Fruit fly (Drosophila melanogaster) whole organism, embryonic: ENCODE data around the gene CG3529.

Source experiments
- Abd-B ChIP-seq: fragments of 200-800 bp; sonication (Bioruptor generic); optimal IDR thresholded peaks from 2 replicates; lab custom pipeline; 2018; ENCODE audit warnings: missing biosample characterization, mild to moderate bottlenecking, missing genetic modification characterization, moderate library complexity
- C15 ChIP-seq: fragments of 200-800 bp; sonication (Bioruptor generic); IDR thresholded peaks from 3 replicates; pipeline ENCODE4 v1.3.6; 2022; ENCODE audit warnings: missing biosample characterization, missing genetic modification characterization
- CG10366 ChIP-seq: fragments of 200-800 bp; sonication (Bioruptor generic); IDR thresholded peaks from 2 replicates; pipeline ENCODE4 v1.3.6; 2022; ENCODE audit warnings: missing biosample characterization, missing genetic modification characterization
- CG12769 ChIP-seq: fragments of 200-800 bp; sonication (Bioruptor generic); optimal IDR thresholded peaks from 2 replicates; lab custom pipeline; 2019; ENCODE audit warnings: missing biosample characterization, mild to moderate bottlenecking, missing genetic modification characterization, moderate library complexity
- CG14441 ChIP-seq: fragments of 200-800 bp; sonication (Bioruptor generic); IDR thresholded peaks from 2 replicates; pipeline ENCODE4 v1.3.6; 2022; ENCODE audit warnings: missing biosample characterization, missing genetic modification characterization
- CG1832 ChIP-seq: fragments of 200-800 bp; sonication (Bioruptor generic); optimal IDR thresholded peaks from 2 replicates; lab custom pipeline; 2017; ENCODE audit warnings: missing biosample characterization, mild to moderate bottlenecking, missing genetic modification characterization, inconsistent platforms
- CG18599 ChIP-seq: fragments of 200-800 bp; sonication (Bioruptor generic); optimal IDR thresholded peaks from 3 replicates; lab custom pipeline; 2017; ENCODE audit warnings: missing biosample characterization, missing genetic modification characterization, mild to moderate bottlenecking, moderate library complexity, missing genetic modification reagents
- CG2712 ChIP-seq: fragments of 200-800 bp; optimal IDR thresholded peaks from 3 replicates; lab custom pipeline; 2019; ENCODE audit warnings: missing biosample characterization, mild to moderate bottlenecking, missing genetic modification characterization, moderate library complexity
- CG31224 ChIP-seq: fragments of 200-800 bp; sonication (Bioruptor generic); IDR thresholded peaks from 2 replicates; pipeline ENCODE4 v1.3.6; 2022; ENCODE audit warnings: missing biosample characterization, missing genetic modification characterization
- CG31388 ChIP-seq: fragments of 200-800 bp; sonication (Bioruptor generic); optimal IDR thresholded peaks from 2 replicates; lab custom pipeline; 2016; ENCODE audit warnings: missing biosample characterization, missing genetic modification characterization
- CG34224 ChIP-seq: fragments of 200-800 bp; sonication (Bioruptor generic); IDR thresholded peaks from 3 replicates; pipeline ENCODE4 v1.3.6; 2022; ENCODE audit warnings: missing biosample characterization, missing genetic modification characterization; ENCODE audit not compliant: partially characterized antibody
- CG43689 ChIP-seq: fragments of 200-800 bp; sonication (Bioruptor generic); IDR thresholded peaks from 2 replicates; pipeline ENCODE4 v1.3.6; 2022; ENCODE audit warnings: missing biosample characterization, missing genetic modification characterization
- CG4854 ChIP-seq: fragments of 200-800 bp; sonication (Bioruptor generic); optimal IDR thresholded peaks from 2 replicates; lab custom pipeline; 2016; ENCODE audit warnings: missing biosample characterization, missing genetic modification characterization, inconsistent platforms
- CG5180 ChIP-seq: fragments of 200-800 bp; sonication (Bioruptor generic); optimal IDR thresholded peaks from 3 replicates; lab custom pipeline; 2017; ENCODE audit warnings: missing biosample characterization, missing genetic modification characterization, mild to moderate bottlenecking, moderate library complexity, missing genetic modification reagents
- CG6813 ChIP-seq: fragments of 200-800 bp; sonication (Bioruptor generic); optimal IDR thresholded peaks from 2 replicates; lab custom pipeline; 2017; ENCODE audit warnings: missing biosample characterization, missing genetic modification characterization, mild to moderate bottlenecking, moderate library complexity, missing genetic modification reagents
- CG7357 ChIP-seq: fragments of 200-800 bp; sonication (Bioruptor generic); IDR thresholded peaks from 3 replicates; pipeline ENCODE4 v1.3.6; 2022; ENCODE audit warnings: missing biosample characterization, missing genetic modification characterization
- CG7372 ChIP-seq: fragments of 200-800 bp; sonication (Bioruptor generic); IDR thresholded peaks from 2 replicates; pipeline ENCODE4 v1.3.6; 2022; ENCODE audit warnings: missing biosample characterization, missing genetic modification characterization
- CG7745 ChIP-seq: fragments of 200-800 bp; sonication (Bioruptor generic); optimal IDR thresholded peaks from 2 replicates; lab custom pipeline; 2018; ENCODE audit warnings: missing biosample characterization, mild to moderate bottlenecking, missing genetic modification characterization, moderate library complexity
- Dip3 ChIP-seq: fragments of 200-800 bp; sonication (Bioruptor generic); optimal IDR thresholded peaks from 3 replicates; lab custom pipeline; 2016; ENCODE audit warnings: missing biosample characterization, missing genetic modification characterization
- Dll ChIP-seq: fragments of 200-800 bp; sonication (Bioruptor generic); IDR thresholded peaks from 4 replicates; pipeline ENCODE4 v1.3.6; 2022; ENCODE audit warnings: missing biosample characterization, missing genetic modification characterization; ENCODE audit not compliant: partially characterized antibody
- E2f2 ChIP-seq: fragments of 200-800 bp; sonication (Bioruptor generic); IDR thresholded peaks from 2 replicates; pipeline ENCODE4 v1.3.6; 2022; ENCODE audit warnings: missing biosample characterization, missing genetic modification characterization
- HHEX ChIP-seq: fragments of 200-800 bp; sonication (Bioruptor generic); optimal IDR thresholded peaks from 3 replicates; lab custom pipeline; 2017; ENCODE audit warnings: missing biosample characterization, mild to moderate bottlenecking, missing genetic modification characterization, missing genetic modification reagents
- Lim3 ChIP-seq: fragments of 200-800 bp; sonication (Bioruptor generic); IDR thresholded peaks from 2 replicates; pipeline ENCODE4 v1.3.6; 2022; ENCODE audit warnings: missing biosample characterization, missing genetic modification characterization
- Med ChIP-seq: fragments of 200-800 bp; sonication (Bioruptor generic); peaks from one replicate; lab custom pipeline; 2016; ENCODE audit warnings: missing biosample characterization, missing genetic modification characterization, mild to moderate bottlenecking, inconsistent platforms, moderate library complexity
- Meics ChIP-seq: fragments of 200-800 bp; sonication (Bioruptor generic); optimal IDR thresholded peaks from 2 replicates; lab custom pipeline; 2017; ENCODE audit warnings: missing biosample characterization, mild to moderate bottlenecking, missing genetic modification characterization
- Mes4 ChIP-seq: fragments of 200-800 bp; sonication (Bioruptor generic); optimal IDR thresholded peaks from 2 replicates; lab custom pipeline; 2016; ENCODE audit warnings: missing biosample characterization, missing genetic modification characterization
- Oli ChIP-seq: fragments of 200-800 bp; sonication (Bioruptor generic); optimal IDR thresholded peaks from 2 replicates; lab custom pipeline; 2018; ENCODE audit warnings: missing biosample characterization, mild to moderate bottlenecking, missing genetic modification characterization, moderate library complexity
- YL-1 ChIP-seq: fragments of 200-800 bp; sonication (Bioruptor generic); optimal IDR thresholded peaks from 3 replicates; lab custom pipeline; 2017; ENCODE audit warnings: missing biosample characterization, mild to moderate bottlenecking, missing genetic modification characterization
- abd-A ChIP-seq: fragments of 200-800 bp; sonication (Bioruptor generic); optimal IDR thresholded peaks from 3 replicates; lab custom pipeline; 2019; ENCODE audit warnings: missing biosample characterization, mild to moderate bottlenecking, missing genetic modification characterization, moderate library complexity
- amos ChIP-seq: fragments of 200-800 bp; sonication (Bioruptor generic); IDR thresholded peaks from 2 replicates; pipeline ENCODE4 v1.3.6; 2022; ENCODE audit warnings: missing biosample characterization, missing genetic modification characterization; ENCODE audit not compliant: partially characterized antibody
- bcd ChIP-seq: fragments of 200-800 bp; sonication (Bioruptor generic); optimal IDR thresholded peaks from 2 replicates; lab custom pipeline; 2017; ENCODE audit warnings: missing biosample characterization, mild to moderate bottlenecking, missing genetic modification characterization
- da ChIP-seq: fragments of 200-800 bp; sonication (Bioruptor generic); optimal IDR thresholded peaks from 2 replicates; lab custom pipeline; 2016; ENCODE audit warnings: missing biosample characterization, missing genetic modification characterization
- dpn ChIP-seq, 2 experiments: fragments of 200-800 bp; sonication (Bioruptor generic); optimal IDR thresholded peaks; 3 replicates each; lab custom pipeline; 2016; ENCODE audit warnings: missing biosample characterization in 2 of 2, missing genetic modification characterization in 2 of 2
- exex ChIP-seq: fragments of 200-800 bp; sonication (Bioruptor generic); optimal IDR thresholded peaks from 4 replicates; lab custom pipeline; 2018; ENCODE audit warnings: missing biosample characterization, mild to moderate bottlenecking, missing genetic modification characterization, moderate library complexity
- fru ChIP-seq: fragments of >200 bp; optimal IDR thresholded peaks from 2 replicates; lab custom pipeline; 2017
- ftz-f1 ChIP-seq: fragments of 200-800 bp; sonication (Bioruptor generic); optimal IDR thresholded peaks from 2 replicates; lab custom pipeline; 2016; ENCODE audit warnings: missing biosample characterization, missing genetic modification characterization
- gsb-n ChIP-seq: fragments of 200-800 bp; sonication (Bioruptor generic); optimal IDR thresholded peaks from 3 replicates; lab custom pipeline; 2018; ENCODE audit warnings: missing biosample characterization, mild to moderate bottlenecking, missing genetic modification characterization
- lbe ChIP-seq: fragments of 200-800 bp; sonication (Bioruptor generic); optimal IDR thresholded peaks from 2 replicates; lab custom pipeline; 2016; ENCODE audit warnings: missing biosample characterization, mild to moderate bottlenecking, missing genetic modification characterization
- psq ChIP-seq: fragments of 200-800 bp; sonication (Bioruptor generic); optimal IDR thresholded peaks from 2 replicates; lab custom pipeline; 2017; ENCODE audit warnings: missing biosample characterization, missing genetic modification characterization
- sd ChIP-seq: fragments of 200-800 bp; sonication (Bioruptor generic); optimal IDR thresholded peaks from 3 replicates; lab custom pipeline; 2018; ENCODE audit warnings: missing biosample characterization, mild to moderate bottlenecking, missing genetic modification characterization, moderate library complexity
- shn ChIP-seq: fragments of 200-800 bp; sonication (Bioruptor generic); optimal IDR thresholded peaks from 3 replicates; lab custom pipeline; 2016; ENCODE audit warnings: missing biosample characterization, missing genetic modification characterization
- sim ChIP-seq: fragments of 200-800 bp; sonication (Bioruptor generic); IDR thresholded peaks from 2 replicates; pipeline ENCODE4 v1.3.6; 2022; ENCODE audit warnings: missing biosample characterization, missing genetic modification characterization
- sob ChIP-seq: fragments of 200-800 bp; sonication (Bioruptor generic); IDR thresholded peaks from 2 replicates; pipeline ENCODE4 v1.3.6; 2022; ENCODE audit warnings: missing biosample characterization, missing genetic modification characterization
- stc ChIP-seq: fragments of 200-800 bp; sonication (Bioruptor generic); IDR thresholded peaks from 2 replicates; pipeline ENCODE4 v1.3.6; 2022; ENCODE audit warnings: missing biosample characterization, missing genetic modification characterization
- stwl ChIP-seq: fragments of 200-800 bp; sonication (Bioruptor generic); optimal IDR thresholded peaks from 3 replicates; lab custom pipeline; 2018; ENCODE audit warnings: missing biosample characterization, mild to moderate bottlenecking, missing genetic modification characterization, moderate library complexity
- twi ChIP-seq: fragments of 200-800 bp; optimal IDR thresholded peaks from 2 replicates; lab custom pipeline; 2019; ENCODE audit warnings: missing biosample characterization, mild to moderate bottlenecking, missing genetic modification characterization, moderate library complexity
- wek ChIP-seq: fragments of 200-800 bp; sonication (Bioruptor generic); optimal IDR thresholded peaks from 3 replicates; lab custom pipeline; 2018; ENCODE audit warnings: missing biosample characterization, mild to moderate bottlenecking, missing genetic modification characterization, moderate library complexity
- wor ChIP-seq: fragments of 200-800 bp; sonication (Bioruptor generic); IDR thresholded peaks from 2 replicates; pipeline ENCODE4 v1.3.6; 2022; ENCODE audit warnings: missing biosample characterization, missing genetic modification characterization
- yki ChIP-seq: fragments of >200 bp; optimal IDR thresholded peaks from 3 replicates; lab custom pipeline; 2018

The CG3529 gene

DNA sequence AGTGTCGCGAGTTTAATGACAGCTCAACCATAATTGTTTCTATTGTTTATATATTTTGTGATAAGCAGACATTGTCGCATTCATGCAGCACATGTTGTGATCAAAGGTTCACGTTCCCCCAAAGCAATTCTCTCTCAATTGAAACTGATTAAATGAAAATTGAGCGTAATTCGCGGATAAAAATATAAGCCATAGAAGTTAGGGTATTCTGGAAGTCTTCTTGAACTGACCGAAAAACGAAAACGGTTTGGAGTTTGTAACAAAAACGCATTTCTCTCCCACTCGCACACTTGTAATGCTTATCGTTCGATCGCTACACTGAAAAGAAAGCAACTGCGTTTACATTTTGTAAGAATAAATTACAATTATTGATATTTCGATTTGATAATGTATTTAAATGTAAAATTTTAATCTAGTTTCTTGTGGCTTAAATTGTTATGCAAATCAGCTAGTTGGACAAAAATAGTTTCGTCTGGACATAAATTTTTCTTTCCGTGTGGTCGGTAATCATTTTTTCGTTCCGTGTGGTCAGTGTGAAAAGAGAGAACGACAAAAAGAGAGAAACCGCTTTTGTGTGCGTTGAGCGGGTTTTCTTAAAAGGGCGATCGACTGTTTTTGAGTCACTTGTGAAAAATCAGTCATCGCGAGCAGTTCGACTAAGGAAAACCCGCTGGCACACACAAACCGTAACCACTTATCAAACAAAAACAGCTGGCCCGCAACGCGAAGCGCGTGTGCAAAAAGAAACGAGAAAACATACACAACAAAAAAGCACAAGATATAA lies 23.8 kb upstream of the CG3529 start, which contains the start of gene aay (continued):
- peak; percentile 99 for TF ChIP-seq Oli (tag; lab: Kevin White, UChicago)
- no peak for TF ChIP-seq yki (lab: Kevin White, UChicago)
- TF ChIP-seq fru (lab: Kevin White, UChicago): no peak
- peak; percentile 88 for TF ChIP-seq stwl (tag; lab: Kevin White, UChicago)
- TF ChIP-seq exex (tag; lab: Kevin White, UChicago): peak; percentile 94
- TF ChIP-seq CG5180 (GFP tag; lab: Kevin White, UChicago): peak; percentile 93
- peak; percentile 99 for TF ChIP-seq Abd-B
- TF ChIP-seq Dll: 0 out of 4 replicates have a peak, but pooled peaks have one; percentile 18
- peak; percentile 96 for TF ChIP-seq twi (tag; lab: Kevin White, UChicago)
- TF ChIP-seq CG2712 (tag; lab: Kevin White, UChicago): peak; percentile 100
- peak; percentile 93 for TF ChIP-seq Lim3
- no peak for TF ChIP-seq amos
- peak; percentile 90 for TF ChIP-seq CG43689 (GFP tag; lab: Robert Waterston, UW)
- peak; percentile 96 for TF ChIP-seq psq (GFP tag; lab: Kevin White, UChicago)
- peak; percentile 94 for TF ChIP-seq abd-A
- peak; percentile 97 for TF ChIP-seq wor
- peak; percentile 97 for TF ChIP-seq YL-1 (GFP tag; lab: Kevin White, UChicago)
- TF ChIP-seq CG4854: peak; percentile 99
- peak; percentile 98 for TF ChIP-seq HHEX (GFP tag; lab: Kevin White, UChicago)
- peak; percentile 98 for TF ChIP-seq CG10366
- TF ChIP-seq C15 (GFP tag; lab: Robert Waterston, UW): peak; percentile 95
- TF ChIP-seq bcd (GFP tag; lab: Kevin White, UChicago): peak; percentile 99
- peak; percentile 98 for TF ChIP-seq Dip3 (GFP tag; lab: Kevin White, UChicago)
- peak; percentile 99 for TF ChIP-seq sob (GFP tag; lab: Robert Waterston, UW)
- peak; percentile 96 for TF ChIP-seq sim (GFP tag; lab: Robert Waterston, UW)
- peak; percentile 98 for TF ChIP-seq CG12769 (tag; lab: Kevin White, UChicago)
- TF ChIP-seq CG14441 (GFP tag; lab: Robert Waterston, UW): peak; percentile 98
- peak; percentile 88 for TF ChIP-seq CG7745 (tag; lab: Kevin White, UChicago)
- peak; percentile 87 for TF ChIP-seq E2f2 (GFP tag; lab: Robert Waterston, UW)
- TF ChIP-seq dpn (GFP tag; optimal IDR thresholded peaks at IDR 0.05; lab: Kevin White, UChicago): peak; percentile 98 to 99
- peak; percentile 94 for TF ChIP-seq da (GFP tag; lab: Kevin White, UChicago)
- TF ChIP-seq CG1832 (GFP tag; lab: Kevin White, UChicago): no peak
- TF ChIP-seq Med: peak; percentile 100
- peak; percentile 96 for TF ChIP-seq sd (tag; lab: Kevin White, UChicago)
- peak; percentile 83 for TF ChIP-seq ftz-f1 (GFP tag; lab: Kevin White, UChicago)
- TF ChIP-seq wek: peak; percentile 92
- peak; percentile 99 for TF ChIP-seq CG6813 (GFP tag; lab: Kevin White, UChicago)
- peak; percentile 98 for TF ChIP-seq stc
- TF ChIP-seq CG7372 (GFP tag; lab: Robert Waterston, UW): peak; percentile 97
- TF ChIP-seq shn: peak; percentile 95
- TF ChIP-seq CG18599: peak; percentile 99
- TF ChIP-seq lbe (GFP tag; lab: Kevin White, UChicago): peak; percentile 97
- TF ChIP-seq Mes4 (GFP tag; lab: Kevin White, UChicago): peak; percentile 98
- TF ChIP-seq gsb-n (tag; lab: Kevin White, UChicago): peak; percentile 100
- peak; percentile 98 for TF ChIP-seq Meics (GFP tag; lab: Kevin White, UChicago)
- peak; percentile 91 for TF ChIP-seq CG7357 (GFP tag; lab: Robert Waterston, UW)
- TF ChIP-seq CG34224 (GFP tag; lab: Robert Waterston, UW): peak; percentile 57; the same call in 2 of the 3 replicates
- TF ChIP-seq CG31388: peak; percentile 96
- peak; percentile 94 for TF ChIP-seq CG31224 (GFP tag; lab: Robert Waterston, UW)
